Worm (Caenorhabditis elegans): ENCODE results near the gene pkc-3.

DNA sequence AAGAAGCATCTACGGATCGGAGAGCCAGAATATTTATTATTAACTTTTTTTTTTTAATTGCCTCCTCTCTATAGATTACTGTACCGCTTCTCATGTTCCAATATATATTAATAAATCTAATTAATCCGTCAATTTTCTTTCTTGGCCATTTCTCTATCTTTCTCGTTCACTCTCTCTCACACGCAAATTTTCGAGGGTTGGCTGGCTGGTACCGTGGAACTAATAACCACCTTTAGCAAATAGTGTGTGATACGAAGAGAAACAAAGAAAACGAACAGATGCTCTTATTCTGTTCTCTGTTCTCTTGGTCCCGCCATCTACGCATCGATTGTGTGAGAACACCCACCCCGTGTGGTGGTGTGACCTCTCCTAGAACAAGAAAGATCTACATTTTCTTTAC lies 38.5 kb downstream of the pkc-3 start:
- TF ChIP-seq fkh-10 (GFP tag; optimal IDR thresholded peaks at IDR 0.05) (no peak), nhr-237 (tag; optimal IDR thresholded peaks at IDR 0.05) (no peak), unc-62 (GFP tag; optimal IDR thresholded peaks at IDR 0.05) (no peak), nhr-25 (tag; optimal IDR thresholded peaks at IDR 0.05) (no peak), ceh-82 (tag; optimal IDR thresholded peaks at IDR 0.05) (no peak), R02D3.7 (tag; optimal IDR thresholded peaks at IDR 0.05) (no peak), elt-2 (tag; optimal IDR thresholded peaks at IDR 0.05) (no peak), pha-4 (tag; optimal IDR thresholded peaks at IDR 0.05) (no peak), ceh-28 (tag; optimal IDR thresholded peaks at IDR 0.05) (no peak)
